Fruit fly (Drosophila melanogaster): Measurements from ENCODE around the gene Ets96B.

- no peak for TF ChIP-seq h (optimal IDR thresholded peaks at IDR 0.05)
- no peak for TF ChIP-seq psq (optimal IDR thresholded peaks at IDR 0.05)
- no peak for TF ChIP-seq Myc (optimal IDR thresholded peaks at IDR 0.05)
Observed at dm6 chr3R:24829887-24830351, 42.1 kb downstream of the Ets96B start, which contains the start of the genes Kaz and CG43273.
